Worm (Caenorhabditis elegans) whole organism, early embryonic: ENCODE results near the gene Y41C4A.7.

ENCODE experiments used
- flt-1 ChIP-seq: fragments of 200-800 bp; sonication (Bioruptor generic); IDR thresholded peaks from 2 replicates; pipeline ENCODE4 v1.3.6; 2022; ENCODE audit warnings: missing genetic modification characterization, missing compliant biosample characterization
- hmbx-1 ChIP-seq: sonication (generic microtip); optimal IDR thresholded peaks from 2 replicates; lab custom pipeline; 2016; ENCODE audit warnings: mild to moderate bottlenecking, missing genetic modification characterization, missing compliant biosample characterization
- pes-1 ChIP-seq: fragments of 200-800 bp; sonication (Bioruptor generic); IDR thresholded peaks from 2 replicates; pipeline ENCODE4 v1.3.6; 2022; ENCODE audit warnings: missing genetic modification reagents, missing genetic modification characterization, missing compliant biosample characterization

- TF ChIP-seq hmbx-1 (tag; lab: Kevin White, UChicago) (no peak), flt-1 (GFP tag; lab: Robert Waterston, UW) (no peak), pes-1 (GFP tag; lab: Robert Waterston, UW) (no peak)
These were observed 33.4 kb downstream of the Y41C4A.7 start, which contains the start of gene Y41C4A.21 for ce11 chrIII:11732056-11732455.
